Fruit fly (Drosophila melanogaster) whole organism, embryonic: ENCODE measurements around the gene CG10317.

ENCODE experiments used
- B-H1 ChIP-seq: fragments of 200-800 bp; sonication (Bioruptor generic); IDR thresholded peaks from 3 replicates; pipeline ENCODE4 v1.3.6; 2022; ENCODE audit warnings: missing biosample characterization, missing genetic modification characterization
- Blimp-1 ChIP-seq: fragments of 200-800 bp; sonication (Bioruptor generic); optimal IDR thresholded peaks from 3 replicates; lab custom pipeline; 2018; ENCODE audit warnings: missing biosample characterization, missing genetic modification characterization, mild to moderate bottlenecking, moderate library complexity, missing genetic modification reagents
- CG11504 ChIP-seq: fragments of 200-800 bp; sonication (Bioruptor generic); optimal IDR thresholded peaks from 3 replicates; lab custom pipeline; 2019; ENCODE audit warnings: missing biosample characterization, mild to moderate bottlenecking, missing genetic modification characterization, moderate library complexity
- CG12236 ChIP-seq: fragments of 200-800 bp; sonication (Bioruptor generic); optimal IDR thresholded peaks from 2 replicates; lab custom pipeline; 2016; ENCODE audit warnings: missing biosample characterization, missing genetic modification characterization
- CG12299 ChIP-seq: fragments of 200-800 bp; sonication (Bioruptor generic); optimal IDR thresholded peaks from 2 replicates; lab custom pipeline; 2018; ENCODE audit warnings: missing biosample characterization, mild to moderate bottlenecking, missing genetic modification characterization
- CG13775 ChIP-seq: fragments of 200-800 bp; sonication (Bioruptor generic); optimal IDR thresholded peaks from 3 replicates; lab custom pipeline; 2017; ENCODE audit warnings: missing biosample characterization, mild to moderate bottlenecking, missing genetic modification characterization
- CG14667 ChIP-seq: fragments of 200-800 bp; sonication (Bioruptor generic); IDR thresholded peaks from 2 replicates; pipeline ENCODE4 v1.3.6; 2022; ENCODE audit warnings: missing biosample characterization, missing genetic modification characterization
- CG15073 ChIP-seq: fragments of 200-800 bp; sonication (Bioruptor generic); optimal IDR thresholded peaks from 2 replicates; lab custom pipeline; 2016; ENCODE audit warnings: missing biosample characterization, missing genetic modification characterization
- CG18476 ChIP-seq: fragments of 200-800 bp; sonication (Bioruptor generic); optimal IDR thresholded peaks from 2 replicates; lab custom pipeline; 2016; ENCODE audit warnings: missing biosample characterization, mild to moderate bottlenecking, missing genetic modification characterization
- CG2712 ChIP-seq: fragments of 200-800 bp; optimal IDR thresholded peaks from 3 replicates; lab custom pipeline; 2019; ENCODE audit warnings: missing biosample characterization, mild to moderate bottlenecking, missing genetic modification characterization, moderate library complexity
- CG32767 ChIP-seq: fragments of 200-800 bp; sonication (Bioruptor generic); IDR thresholded peaks from 2 replicates; pipeline ENCODE4 v1.3.6; 2022; ENCODE audit warnings: missing biosample characterization, missing genetic modification characterization
- CG3281 ChIP-seq: fragments of 200-800 bp; sonication (Bioruptor generic); optimal IDR thresholded peaks from 3 replicates; lab custom pipeline; 2017; ENCODE audit warnings: missing biosample characterization, mild to moderate bottlenecking, missing genetic modification characterization
- CG4360 ChIP-seq: fragments of 200-800 bp; sonication (Bioruptor generic); IDR thresholded peaks from 2 replicates; pipeline ENCODE4 v1.3.6; 2022; ENCODE audit warnings: missing biosample characterization, missing genetic modification characterization
- CG6689 ChIP-seq: fragments of 200-800 bp; sonication (Bioruptor generic); IDR thresholded peaks from 2 replicates; pipeline ENCODE4 v1.3.6; 2022; ENCODE audit warnings: missing biosample characterization, missing genetic modification characterization
- CG7745 ChIP-seq: fragments of 200-800 bp; sonication (Bioruptor generic); optimal IDR thresholded peaks from 2 replicates; lab custom pipeline; 2018; ENCODE audit warnings: missing biosample characterization, mild to moderate bottlenecking, missing genetic modification characterization, moderate library complexity
- CG7839 ChIP-seq: fragments of 200-800 bp; sonication (Bioruptor generic); optimal IDR thresholded peaks from 3 replicates; lab custom pipeline; 2018; ENCODE audit warnings: missing biosample characterization, mild to moderate bottlenecking, missing genetic modification characterization, moderate library complexity
- CG7963 ChIP-seq: fragments of 200-800 bp; sonication (Bioruptor generic); IDR thresholded peaks from 3 replicates; pipeline ENCODE4 v1.3.6; 2022; ENCODE audit warnings: missing biosample characterization, missing genetic modification characterization; ENCODE audit not compliant: partially characterized antibody
- CG8290 ChIP-seq, 3 experiments: fragments of 200-800 bp; sonication (Bioruptor generic); optimal IDR thresholded peaks; 2 replicates each; lab custom pipeline; 2016 to 2019; ENCODE audit warnings: missing biosample characterization in 3 of 3, missing genetic modification characterization in 3 of 3, mild to moderate bottlenecking in 2 of 3, moderate library complexity in 1 of 3
- CG8359 ChIP-seq: fragments of 200-800 bp; sonication (Bioruptor generic); optimal IDR thresholded peaks from 2 replicates; lab custom pipeline; 2017; ENCODE audit warnings: missing biosample characterization, mild to moderate bottlenecking, missing genetic modification characterization, borderline replicate concordance
- CG8478 ChIP-seq: fragments of >200 bp; optimal IDR thresholded peaks from 2 replicates; lab custom pipeline; 2018
- CG9817 ChIP-seq: fragments of 200-800 bp; sonication (Bioruptor generic); optimal IDR thresholded peaks from 2 replicates; lab custom pipeline; 2018; ENCODE audit warnings: missing biosample characterization, mild to moderate bottlenecking, missing genetic modification characterization, moderate library complexity
- Dip3 ChIP-seq: fragments of 200-800 bp; sonication (Bioruptor generic); optimal IDR thresholded peaks from 3 replicates; lab custom pipeline; 2016; ENCODE audit warnings: missing biosample characterization, missing genetic modification characterization
- Eip74EF ChIP-seq, 2 experiments: fragments of 200-800 bp in 1 of 2; fragments of >200 bp in 1 of 2; sonication (Bioruptor generic) in 1 of 2; optimal IDR thresholded peaks; 2 replicates each; lab custom pipeline; 2017 to 2019; ENCODE audit warnings: missing biosample characterization in 2 of 2, missing genetic modification characterization in 2 of 2, mild to moderate bottlenecking in 1 of 2, moderate library complexity in 1 of 2
- Fer2 ChIP-seq: fragments of 200-800 bp; sonication (Bioruptor generic); optimal IDR thresholded peaks from 2 replicates; lab custom pipeline; 2018; ENCODE audit warnings: missing biosample characterization, mild to moderate bottlenecking, missing genetic modification characterization, moderate library complexity
- HLH3B ChIP-seq: fragments of 200-800 bp; sonication (Bioruptor generic); IDR thresholded peaks from 2 replicates; pipeline ENCODE4 v1.3.6; 2022; ENCODE audit warnings: missing biosample characterization, missing genetic modification characterization
- Hr51 ChIP-seq, 2 experiments: fragments of 200-800 bp; sonication (Bioruptor generic); optimal IDR thresholded peaks; 2 replicates in 1 of 2; 3 replicates in 1 of 2; lab custom pipeline; 2016 to 2018; ENCODE audit warnings: missing biosample characterization in 2 of 2, missing genetic modification characterization in 2 of 2, mild to moderate bottlenecking in 1 of 2, moderate library complexity in 1 of 2
- Jarid2 ChIP-seq: fragments of 200-800 bp; sonication (Bioruptor generic); optimal IDR thresholded peaks from 3 replicates; lab custom pipeline; 2017; ENCODE audit warnings: mild to moderate bottlenecking, missing biosample characterization, missing genetic modification reagents, missing genetic modification characterization
- Neu2 ChIP-seq: fragments of 200-800 bp; sonication (Bioruptor generic); optimal IDR thresholded peaks from 3 replicates; lab custom pipeline; 2016; ENCODE audit warnings: missing biosample characterization, missing genetic modification characterization, borderline replicate concordance
- Xbp1 ChIP-seq: fragments of 200-800 bp; sonication (Bioruptor generic); optimal IDR thresholded peaks from 3 replicates; lab custom pipeline; 2016; ENCODE audit warnings: missing biosample characterization, mild to moderate bottlenecking, missing genetic modification characterization
- aop ChIP-seq: fragments of 200-800 bp; sonication (Bioruptor generic); IDR thresholded peaks from 2 replicates; pipeline ENCODE4 v1.3.6; 2022; ENCODE audit warnings: missing biosample characterization, missing genetic modification characterization
- ash1 ChIP-seq: fragments of 200-800 bp; sonication (Bioruptor generic); optimal IDR thresholded peaks from 2 replicates; lab custom pipeline; 2018; ENCODE audit warnings: missing biosample characterization, mild to moderate bottlenecking, missing genetic modification characterization
- cato ChIP-seq: fragments of 200-800 bp; sonication (Bioruptor generic); optimal IDR thresholded peaks from 2 replicates; lab custom pipeline; 2016; ENCODE audit warnings: missing biosample characterization, missing genetic modification characterization, borderline replicate concordance
- da ChIP-seq: fragments of 200-800 bp; sonication (Bioruptor generic); optimal IDR thresholded peaks from 2 replicates; lab custom pipeline; 2016; ENCODE audit warnings: missing biosample characterization, missing genetic modification characterization
- danr ChIP-seq: fragments of 200-800 bp; sonication (Bioruptor generic); IDR thresholded peaks from 2 replicates; pipeline ENCODE4 v1.3.6; 2022; ENCODE audit warnings: missing biosample characterization, missing genetic modification characterization
- hth ChIP-seq: fragments of >200 bp; optimal IDR thresholded peaks from 2 replicates; lab custom pipeline; 2017; ENCODE audit warnings: inconsistent platforms
- insv ChIP-seq, 2 experiments: fragments of 200-800 bp; sonication (Bioruptor generic); optimal IDR thresholded peaks; 3 replicates each; lab custom pipeline; 2016 to 2018; ENCODE audit warnings: missing biosample characterization in 2 of 2, missing genetic modification characterization in 2 of 2
- jumu ChIP-seq: fragments of 200-800 bp; sonication (Bioruptor generic); optimal IDR thresholded peaks from 3 replicates; lab custom pipeline; 2016; ENCODE audit warnings: missing biosample characterization, missing genetic modification characterization
- klu ChIP-seq: fragments of 200-800 bp; sonication (Bioruptor generic); IDR thresholded peaks from 2 replicates; pipeline ENCODE4 v1.3.6; 2022; ENCODE audit warnings: missing biosample characterization, missing genetic modification characterization
- lmd ChIP-seq: fragments of 200-800 bp; sonication (Bioruptor generic); IDR thresholded peaks from 2 replicates; pipeline ENCODE4 v1.3.6; 2022; ENCODE audit warnings: missing biosample characterization, missing genetic modification characterization
- org-1 ChIP-seq: fragments of 200-800 bp; sonication (Bioruptor generic); optimal IDR thresholded peaks from 2 replicates; lab custom pipeline; 2017; ENCODE audit warnings: missing biosample characterization, missing genetic modification characterization
- peb ChIP-seq: fragments of 200-800 bp; sonication (Bioruptor generic); IDR thresholded peaks from 2 replicates; pipeline ENCODE4 v1.3.6; 2022; ENCODE audit warnings: missing biosample characterization, missing genetic modification characterization
- pita ChIP-seq: fragments of 200-800 bp; sonication (Bioruptor generic); optimal IDR thresholded peaks from 2 replicates; lab custom pipeline; 2017; ENCODE audit warnings: missing biosample characterization, mild to moderate bottlenecking, missing genetic modification characterization
- pzg ChIP-seq: fragments of 200-800 bp; sonication (Bioruptor generic); optimal IDR thresholded peaks from 3 replicates; lab custom pipeline; 2018; ENCODE audit warnings: missing biosample characterization, mild to moderate bottlenecking, missing genetic modification characterization, moderate library complexity
- salm ChIP-seq: fragments of 200-800 bp; sonication (Bioruptor generic); optimal IDR thresholded peaks from 2 replicates; lab custom pipeline; 2018; ENCODE audit warnings: missing biosample characterization, mild to moderate bottlenecking, missing genetic modification characterization
- sna ChIP-seq: fragments of 200-800 bp; sonication (Bioruptor generic); IDR thresholded peaks from 2 replicates; pipeline ENCODE4 v1.3.6; 2022; ENCODE audit warnings: missing biosample characterization, missing genetic modification characterization; ENCODE audit not compliant: partially characterized antibody
- tup ChIP-seq: fragments of 200-800 bp; sonication (Bioruptor generic); optimal IDR thresholded peaks from 2 replicates; lab custom pipeline; 2016; ENCODE audit warnings: missing biosample characterization, mild to moderate bottlenecking, missing genetic modification characterization, moderate library complexity
- unc-4 ChIP-seq: fragments of 200-800 bp; sonication (Bioruptor generic); IDR thresholded peaks from 2 replicates; pipeline ENCODE4 v1.3.6; 2022; ENCODE audit warnings: missing biosample characterization, missing genetic modification characterization; ENCODE audit not compliant: partially characterized antibody
- wdn ChIP-seq: fragments of 200-800 bp; sonication (Bioruptor generic); IDR thresholded peaks from 2 replicates; pipeline ENCODE4 v1.3.6; 2022; ENCODE audit warnings: missing biosample characterization, missing genetic modification characterization
- zfh1 ChIP-seq: fragments of 200-800 bp; sonication (Bioruptor generic); IDR thresholded peaks from 3 replicates; pipeline ENCODE4 v1.3.6; 2022; ENCODE audit warnings: missing biosample characterization, missing genetic modification characterization

Gene CG10317

dm6 chr3R:16341817-16342374, 28.4 kb downstream of the CG10317 start, which contains the start of the genes SF2 and pad (continued):
- TF ChIP-seq salm (tag; lab: Kevin White, UChicago): peak; percentile 36
- TF ChIP-seq CG32767 (GFP tag; lab: Robert Waterston, UW): peak; percentile 16
- peak; percentile 69 to 78 for TF ChIP-seq Hr51 (GFP tag; optimal IDR thresholded peaks at IDR 0.05; lab: Kevin White, UChicago)
- peak in 1 of 2 experiments; percentile 65 for TF ChIP-seq insv (GFP tag; optimal IDR thresholded peaks at IDR 0.05; lab: Kevin White, UChicago)
- TF ChIP-seq aop (GFP tag; lab: Robert Waterston, UW): no peak
- peak; percentile 64 for TF ChIP-seq CG18476 (GFP tag; lab: Kevin White, UChicago)
- peak; percentile 46 for TF ChIP-seq cato (GFP tag; lab: Kevin White, UChicago)
- no peak for TF ChIP-seq org-1 (GFP tag; lab: Kevin White, UChicago)
- TF ChIP-seq Dip3 (GFP tag; lab: Kevin White, UChicago): peak; percentile 73
- TF ChIP-seq sna (GFP tag; lab: Robert Waterston, UW): peak; percentile 97
- TF ChIP-seq CG9817 (tag; lab: Kevin White, UChicago): peak; percentile 82
- no peak for TF ChIP-seq CG8478 (lab: Kevin White, UChicago)
- TF ChIP-seq peb (GFP tag; lab: Robert Waterston, UW): no peak
- TF ChIP-seq B-H1 (GFP tag; lab: Robert Waterston, UW): peak; percentile 20; the same call in 1 of the 3 replicates
- TF ChIP-seq CG2712 (tag; lab: Kevin White, UChicago): peak; percentile 86
- no peak for TF ChIP-seq hth (lab: Kevin White, UChicago)
- peak; percentile 73 for TF ChIP-seq jumu
- peak; percentile 84 for TF ChIP-seq CG13775 (GFP tag; lab: Kevin White, UChicago)
- TF ChIP-seq Jarid2 (GFP tag; lab: Kevin White, UChicago): peak; percentile 39
- peak; percentile 76 for TF ChIP-seq CG7839
- peak; percentile 16 for TF ChIP-seq CG12236 (GFP tag; lab: Kevin White, UChicago)
- peak; percentile 35 for TF ChIP-seq CG15073 (GFP tag; lab: Kevin White, UChicago)
- TF ChIP-seq klu: peak; percentile 60
- TF ChIP-seq Fer2 (tag; lab: Kevin White, UChicago): peak; percentile 70
- peak; percentile 64 for TF ChIP-seq da (GFP tag; lab: Kevin White, UChicago)
- peak; percentile 62 for TF ChIP-seq HLH3B (GFP tag; lab: Robert Waterston, UW)
- peak in 1 of 2 experiments; percentile 18 for TF ChIP-seq Eip74EF (GFP tag; optimal IDR thresholded peaks at IDR 0.05; lab: Kevin White, UChicago)
- TF ChIP-seq lmd (GFP tag; lab: Robert Waterston, UW): peak; percentile 71
- TF ChIP-seq wdn: peak; percentile 73
- TF ChIP-seq CG4360 (GFP tag; lab: Robert Waterston, UW): no peak
- TF ChIP-seq CG11504 (tag; lab: Kevin White, UChicago): peak; percentile 79
- no peak for TF ChIP-seq Neu2 (GFP tag; lab: Kevin White, UChicago)
- peak; percentile 69 for TF ChIP-seq CG12299 (tag; lab: Kevin White, UChicago)
- no peak for TF ChIP-seq CG7745 (tag; lab: Kevin White, UChicago)
- no peak for TF ChIP-seq ash1 (GFP tag; lab: Kevin White, UChicago)
- peak; percentile 94 for TF ChIP-seq unc-4 (GFP tag; lab: Robert Waterston, UW)
- TF ChIP-seq pita (GFP tag; lab: Kevin White, UChicago): no peak
- no peak for TF ChIP-seq CG14667 (GFP tag; lab: Robert Waterston, UW)
- peak; percentile 38; the same call in 1 of the 3 replicates for TF ChIP-seq zfh1 (GFP tag; lab: Robert Waterston, UW)
- no peak for TF ChIP-seq CG8359
- peak; percentile 80 for TF ChIP-seq CG6689 (GFP tag; lab: Robert Waterston, UW)
- peak; percentile 54; the same call in 1 of the 2 replicates for TF ChIP-seq danr
- TF ChIP-seq Xbp1 (GFP tag; lab: Kevin White, UChicago): peak; percentile 88
- TF ChIP-seq Blimp-1 (GFP tag; lab: Kevin White, UChicago): no peak
- TF ChIP-seq CG8290 (GFP tag; optimal IDR thresholded peaks at IDR 0.05; lab: Kevin White, UChicago): peak; percentile 83
- TF ChIP-seq CG8290 (tag; optimal IDR thresholded peaks at IDR 0.05; lab: Kevin White, UChicago): peak in 1 of 2 experiments; percentile 34
- TF ChIP-seq CG7963 (GFP tag; lab: Robert Waterston, UW): peak; percentile 76
- peak; percentile 12 for TF ChIP-seq tup (GFP tag; lab: Kevin White, UChicago)
- TF ChIP-seq CG3281 (GFP tag; lab: Kevin White, UChicago): peak; percentile 74
- peak; percentile 82 for TF ChIP-seq pzg
